Worm (Caenorhabditis elegans): ENCODE data around the gene pgap-3.
"Not testable (repeated sequence)": the region's sequence is repeated elsewhere in the genome, so short reads cannot be mapped to it uniquely, and the experiment has no call there.

The pgap-3 gene

DNA sequence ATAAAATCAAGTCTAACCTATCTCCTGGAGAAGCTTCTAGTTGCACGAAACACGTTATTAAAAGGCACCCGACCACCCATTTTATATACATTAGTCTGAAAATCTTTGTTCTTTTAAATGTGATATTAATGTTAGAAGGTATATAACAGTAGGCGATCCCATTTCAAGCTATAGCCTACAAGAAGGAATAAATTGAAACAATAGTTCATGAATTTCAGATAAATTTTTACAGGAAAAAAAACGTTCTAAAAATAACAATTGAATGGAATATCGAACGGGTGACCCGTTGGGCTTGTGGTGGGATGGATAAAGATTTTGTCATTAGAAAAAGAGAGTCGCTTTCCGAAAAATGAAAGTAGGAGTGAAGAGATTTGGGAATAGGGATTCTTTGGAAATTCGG lies at the start of gene pgap-3:
Gene pgap-3, minus strand, starts transcription at position 101 of the 400 bp plus-strand sequence.
- TF ChIP-seq gmeb-1 (tag; optimal IDR thresholded peaks at IDR 0.05) (no peak), dmd-4 (tag; optimal IDR thresholded peaks at IDR 0.05) (no peak), ceh-16 (tag; optimal IDR thresholded peaks at IDR 0.05) (no peak)

DNA sequence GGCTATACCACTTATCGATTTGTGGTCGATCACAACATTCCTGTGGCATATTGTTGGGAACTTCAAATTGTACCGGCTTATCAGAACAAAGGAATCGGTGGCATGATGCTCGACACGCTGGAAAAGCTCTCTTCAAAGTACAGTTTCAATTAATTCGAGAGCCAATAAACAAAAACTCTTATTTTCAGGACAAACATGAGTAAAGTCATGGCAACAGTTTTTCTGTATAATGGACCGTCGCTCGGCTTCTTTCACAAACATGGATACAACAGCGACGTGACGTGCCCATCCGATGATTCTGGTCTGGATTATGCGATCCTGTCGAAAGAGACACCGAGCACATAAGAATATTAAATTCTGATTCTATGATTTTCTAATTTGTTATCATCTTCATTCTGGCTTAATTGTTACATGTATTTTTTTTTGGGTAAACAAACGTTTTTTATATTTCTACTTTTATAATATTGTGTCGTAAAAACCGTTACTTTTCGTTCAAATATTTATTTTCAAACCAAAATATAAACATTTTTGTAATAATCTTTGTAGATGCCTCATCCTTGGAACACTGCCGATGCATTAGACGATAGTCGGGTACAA lies 48.9 kb upstream of the pgap-3 start, which contains the start of gene smut-1:
Gene smut-1, plus strand, starts transcription at position 547 of the 597 bp plus-strand sequence.
- TF ChIP-seq ceh-82 (tag; optimal IDR thresholded peaks at IDR 0.05) (no peak), lin-11 (tag; optimal IDR thresholded peaks at IDR 0.05) (no peak), lin-13 (GFP tag; optimal IDR thresholded peaks at IDR 0.05) (no peak), dmd-4 (tag; optimal IDR thresholded peaks at IDR 0.05) (no peak), unc-55 (GFP tag; optimal IDR thresholded peaks at IDR 0.05) (no peak), mdl-1 (tag; optimal IDR thresholded peaks at IDR 0.05) (no peak), ztf-1 (GFP tag; conservative IDR thresholded peaks at IDR 0.05) (no peak)

DNA sequence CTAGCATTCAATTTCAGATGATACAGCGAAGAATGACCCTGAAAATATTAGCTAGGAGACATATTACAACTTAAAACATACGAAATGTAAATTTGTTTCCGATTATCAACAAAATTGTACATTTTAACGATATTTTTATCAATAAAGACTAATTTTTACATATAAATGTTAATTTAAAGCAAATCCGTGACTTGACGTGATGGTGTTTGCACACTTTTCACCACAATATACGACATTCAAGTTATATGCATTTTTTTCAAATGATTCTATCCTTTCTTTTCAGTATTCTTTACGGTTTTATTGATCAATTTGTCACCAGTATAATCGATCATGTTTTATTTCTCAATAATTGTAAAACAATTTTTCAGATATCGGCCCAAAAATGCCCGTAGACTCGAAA lies 48.1 kb upstream of the pgap-3 start, which contains the start of gene Y38A10A.7:
Gene Y38A10A.7, plus strand, starts transcription at position 369 of the 400 bp plus-strand sequence.
- TF ChIP-seq ztf-4 (tag; optimal IDR thresholded peaks at IDR 0.05): no peak
- no peak for TF ChIP-seq lin-13 (GFP tag; optimal IDR thresholded peaks at IDR 0.05)
- TF ChIP-seq ZK546.5 (tag; optimal IDR thresholded peaks at IDR 0.05): no peak
- TF ChIP-seq C34F6.9 (tag; optimal IDR thresholded peaks at IDR 0.05): peak; percentile 61
- peak; percentile 9 for TF ChIP-seq crh-2 (tag; optimal IDR thresholded peaks at IDR 0.05)
- TF ChIP-seq ztf-11 (tag; optimal IDR thresholded peaks at IDR 0.05): no peak
- no peak for TF ChIP-seq Y55F3AM.14 (GFP tag; optimal IDR thresholded peaks at IDR 0.05)
- no peak for TF ChIP-seq skn-1 (tag; optimal IDR thresholded peaks at IDR 0.05)
- TF ChIP-seq snpc-4 (tag; optimal IDR thresholded peaks at IDR 0.05): no peak
- no peak for TF ChIP-seq nhr-12 (tag; optimal IDR thresholded peaks at IDR 0.05)
- TF ChIP-seq sma-9 (GFP tag; optimal IDR thresholded peaks at IDR 0.05): no peak
- no peak for TF ChIP-seq sma-9 (tag; optimal IDR thresholded peaks at IDR 0.05)
- TF ChIP-seq unc-62 (GFP tag; optimal IDR thresholded peaks at IDR 0.05): no peak
- TF ChIP-seq nhr-11 (tag; optimal IDR thresholded peaks at IDR 0.05): no peak
- TF ChIP-seq lin-11 (tag; optimal IDR thresholded peaks at IDR 0.05): no peak
- TF ChIP-seq ceh-16 (tag; optimal IDR thresholded peaks at IDR 0.05): no peak
- no peak for TF ChIP-seq nhr-25 (tag; optimal IDR thresholded peaks at IDR 0.05)
- TF ChIP-seq sem-4 (tag; optimal IDR thresholded peaks at IDR 0.05): no peak
- TF ChIP-seq nhr-23 (tag; optimal IDR thresholded peaks at IDR 0.05): no peak
- no peak for TF ChIP-seq ceh-82 (tag; optimal IDR thresholded peaks at IDR 0.05)
- peak in 1 of 2 experiments; percentile 47 for TF ChIP-seq lsy-2 (tag; optimal IDR thresholded peaks at IDR 0.05)
- peak; percentile 36 for TF ChIP-seq unc-55 (GFP tag; optimal IDR thresholded peaks at IDR 0.05)
- TF ChIP-seq gmeb-1 (tag; optimal IDR thresholded peaks at IDR 0.05): peak; percentile 8
- no peak for TF ChIP-seq ama-1 (optimal IDR thresholded peaks at IDR 0.05)
- no peak for TF ChIP-seq blmp-1 (tag; optimal IDR thresholded peaks at IDR 0.05; ENCODE audit: insufficient read depth)
- no peak for TF ChIP-seq mbf-1 (tag; optimal IDR thresholded peaks at IDR 0.05)
- TF ChIP-seq elt-1 (tag; optimal IDR thresholded peaks at IDR 0.05): no peak
- no peak for TF ChIP-seq R02D3.7 (tag; optimal IDR thresholded peaks at IDR 0.05)
- no peak for TF ChIP-seq nhr-6 (tag; optimal IDR thresholded peaks at IDR 0.05)
- TF ChIP-seq ztf-1 (GFP tag; conservative IDR thresholded peaks at IDR 0.05): no peak
- TF ChIP-seq nhr-77 (tag; optimal IDR thresholded peaks at IDR 0.05): no peak

DNA sequence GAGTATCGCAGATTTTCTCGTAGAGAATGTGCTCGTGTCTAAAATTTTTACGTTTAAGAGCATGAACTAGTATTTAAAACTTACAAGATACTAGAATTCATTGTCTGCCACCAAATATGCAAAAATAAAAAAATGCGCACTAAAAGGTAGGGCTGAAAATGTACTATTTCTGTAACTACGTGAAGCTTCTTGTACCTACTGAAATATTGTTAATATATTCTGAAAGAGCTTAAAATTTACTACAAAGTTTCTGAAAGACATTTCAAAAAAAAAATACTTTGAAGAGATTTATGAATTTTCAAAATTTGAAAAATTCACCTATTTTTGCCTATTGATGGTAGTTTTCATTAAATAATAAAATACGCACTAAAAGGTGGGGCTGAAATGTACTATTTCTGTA lies 22.2 kb upstream of the pgap-3 start, which contains the start of gene fbxa-214:
Gene fbxa-214, minus strand, starts transcription at position 101 of the 400 bp plus-strand sequence.
- TF ChIP-seq mab-5 (tag; optimal IDR thresholded peaks at IDR 0.05); sma-9 (GFP tag; optimal IDR thresholded peaks at IDR 0.05); sma-9 (tag; optimal IDR thresholded peaks at IDR 0.05); dmd-4 (tag; optimal IDR thresholded peaks at IDR 0.05): not testable (repeated sequence)

DNA sequence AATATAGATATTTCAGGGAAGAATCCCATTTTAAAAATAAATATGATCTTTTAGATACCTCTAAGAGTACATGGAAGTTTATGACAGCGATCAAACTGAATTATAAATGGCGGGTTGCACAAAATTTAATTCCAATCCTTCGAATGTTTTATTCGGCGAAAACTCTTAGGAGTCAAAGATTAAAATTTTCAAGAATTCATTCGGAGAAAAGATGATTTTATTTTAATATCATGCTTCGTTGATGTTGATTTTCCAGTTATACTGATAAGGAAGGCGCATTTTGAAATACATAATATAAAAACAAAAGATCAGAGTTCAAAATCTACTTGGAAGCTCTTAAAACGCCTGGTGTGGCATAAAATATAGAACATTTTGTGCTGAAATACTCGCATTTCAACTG lies 19.4 kb upstream of the pgap-3 start, which contains the start of gene srh-10:
Gene srh-10, minus strand, starts transcription at position 29 of the 400 bp plus-strand sequence.
- TF ChIP-seq nhr-21 (tag; optimal IDR thresholded peaks at IDR 0.05) (no peak), ztf-1 (GFP tag; conservative IDR thresholded peaks at IDR 0.05) (no peak), nhr-129 (tag; optimal IDR thresholded peaks at IDR 0.05) (no peak), R02D3.7 (tag; optimal IDR thresholded peaks at IDR 0.05) (no peak), gmeb-1 (tag; optimal IDR thresholded peaks at IDR 0.05) (no peak), fos-1 (tag; optimal IDR thresholded peaks at IDR 0.05) (no peak), zag-1 (tag; optimal IDR thresholded peaks at IDR 0.05) (no peak), C34F6.9 (tag; optimal IDR thresholded peaks at IDR 0.05) (no peak), nhr-23 (tag; optimal IDR thresholded peaks at IDR 0.05) (no peak), alr-1 (tag; optimal IDR thresholded peaks at IDR 0.05) (no peak), sem-4 (tag; optimal IDR thresholded peaks at IDR 0.05) (no peak), lsy-2 (tag; optimal IDR thresholded peaks at IDR 0.05) (no peak), ZK546.5 (tag; optimal IDR thresholded peaks at IDR 0.05) (no peak), egl-27 (tag; optimal IDR thresholded peaks at IDR 0.05) (no peak), dmd-4 (tag; optimal IDR thresholded peaks at IDR 0.05) (no peak), elt-1 (tag; optimal IDR thresholded peaks at IDR 0.05) (no peak), ztf-4 (tag; optimal IDR thresholded peaks at IDR 0.05) (no peak), sma-3 (GFP tag; optimal IDR thresholded peaks at IDR 0.05) (no peak)

Data from whole organism, L2 larva.